Worm (Caenorhabditis elegans) whole organism, midembryonic: ENCODE measurements around the gene R07B1.6.

Experiments used
- T22C8.4 ChIP-seq: fragments of 200-800 bp; sonication (Bioruptor generic); IDR thresholded peaks from 2 replicates; pipeline ENCODE4 v1.3.6; 2022; ENCODE audit warnings: missing genetic modification characterization, missing compliant biosample characterization
- flt-1 ChIP-seq: fragments of 200-800 bp; sonication (Bioruptor generic); IDR thresholded peaks from 2 replicates; pipeline ENCODE4 v1.3.6; 2022; ENCODE audit warnings: missing genetic modification characterization, missing compliant biosample characterization
- ref-1 ChIP-seq: fragments of 200-800 bp; sonication (Bioruptor generic); conservative IDR thresholded peaks from 2 replicates; pipeline ENCODE4 v1.3.6; 2022; ENCODE audit warnings: missing genetic modification reagents, missing genetic modification characterization, missing compliant biosample characterization

- TF ChIP-seq T22C8.4 (GFP tag; lab: Robert Waterston, UW) (no peak), ref-1 (GFP tag; lab: Robert Waterston, UW) (no peak), flt-1 (no peak)
These were observed 19.5 kb upstream of the R07B1.6 start, which contains the start of gene vab-15 for ce11 chrX:9846975-9847374.
